Worm (Caenorhabditis elegans) whole organism, late embryonic: ENCODE data around the gene ZC21.6.

ENCODE experiments used
- C08G9.2 ChIP-seq: sonication (generic microtip); optimal IDR thresholded peaks from 2 replicates; lab custom pipeline; 2016; ENCODE audit warnings: mild to moderate bottlenecking, missing genetic modification characterization, moderate library complexity, missing compliant biosample characterization
- ama-1 ChIP-seq: fragments of 150-350 bp; optimal IDR thresholded peaks from 2 replicates; lab custom pipeline; 2014
- ceh-9 ChIP-seq: sonication (generic microtip); optimal IDR thresholded peaks from 2 replicates; lab custom pipeline; 2016; ENCODE audit warnings: mild to moderate bottlenecking, missing genetic modification characterization, inconsistent platforms, missing compliant biosample characterization
- che-1 ChIP-seq: sonication (generic microtip); optimal IDR thresholded peaks from 2 replicates; lab custom pipeline; 2016; ENCODE audit warnings: mild to moderate bottlenecking, missing genetic modification characterization, missing compliant biosample characterization
- dve-1 ChIP-seq: sonication (generic microtip); optimal IDR thresholded peaks from 2 replicates; lab custom pipeline; 2017; ENCODE audit warnings: antibody characterized with exemption, mild to moderate bottlenecking, missing genetic modification characterization, missing compliant biosample characterization
- ets-4 ChIP-seq: sonication (generic microtip); optimal IDR thresholded peaks from 2 replicates; lab custom pipeline; 2016; ENCODE audit warnings: missing genetic modification characterization, missing compliant biosample characterization
- fax-1 ChIP-seq: sonication (generic microtip); optimal IDR thresholded peaks from 2 replicates; lab custom pipeline; 2016; ENCODE audit warnings: missing genotype, missing genetic modification characterization, missing compliant biosample characterization
- hlh-30 ChIP-seq: sonication (generic microtip); optimal IDR thresholded peaks from 2 replicates; lab custom pipeline; 2017; ENCODE audit warnings: antibody characterized with exemption, missing genetic modification characterization, missing compliant biosample characterization; ENCODE audit not compliant: insufficient read depth
- pag-3 ChIP-seq: sonication (generic microtip); optimal IDR thresholded peaks from 2 replicates; lab custom pipeline; 2016; ENCODE audit warnings: missing compliant biosample characterization, missing genetic modification characterization, borderline replicate concordance
- pha-4 ChIP-seq: fragments of 150-350 bp; optimal IDR thresholded peaks from 2 replicates; lab custom pipeline; 2018; ENCODE audit warnings: missing biosample characterization, missing genetic modification reagents, missing genetic modification characterization
- pqm-1 ChIP-seq: sonication (generic microtip); optimal IDR thresholded peaks from 2 replicates; lab custom pipeline; 2016; ENCODE audit warnings: missing genetic modification characterization, missing compliant biosample characterization
- unc-3 ChIP-seq, 2 experiments: fragments of 200-800 bp in 1 of 2; sonication (Bioruptor generic) in 1 of 2; sonication (generic microtip) in 1 of 2; conservative IDR thresholded peaks in 1 of 2; optimal IDR thresholded peaks in 1 of 2; 2 replicates each; pipeline versions ENCODE4 v1.3.6 to Lab custom; 2016 to 2022; ENCODE audit warnings: missing compliant biosample characterization in 2 of 2, missing genetic modification characterization in 2 of 2, missing genetic modification reagents in 1 of 2
- unc-55 ChIP-seq: sonication (generic microtip); optimal IDR thresholded peaks from 2 replicates; lab custom pipeline; 2017; ENCODE audit warnings: missing biosample characterization, missing genetic modification reagents, missing genetic modification characterization
- unc-86 ChIP-seq: sonication (generic microtip); optimal IDR thresholded peaks from 2 replicates; lab custom pipeline; 2016; ENCODE audit warnings: missing genetic modification characterization, missing compliant biosample characterization

- TF ChIP-seq ama-1 (lab: Kevin White, UChicago) (no peak), unc-55 (GFP tag; lab: Kevin White, UChicago) (no peak), ets-4 (tag; lab: Kevin White, UChicago) (no peak), C08G9.2 (tag; lab: Kevin White, UChicago) (no peak), pag-3 (tag; lab: Kevin White, UChicago) (no peak), che-1 (tag; lab: Kevin White, UChicago) (no peak), unc-3 (GFP tag; conservative IDR thresholded peaks at IDR 0.05; lab: Robert Waterston, UW) (no peak), unc-3 (tag; optimal IDR thresholded peaks at IDR 0.05; lab: Kevin White, UChicago) (no peak), unc-86 (tag; lab: Kevin White, UChicago) (no peak), dve-1 (tag; lab: Kevin White, UChicago) (no peak), fax-1 (tag; lab: Kevin White, UChicago) (no peak), pha-4 (no peak), ceh-9 (tag; lab: Kevin White, UChicago) (no peak), hlh-30 (tag; lab: Kevin White, UChicago) (no peak), pqm-1 (tag; lab: Kevin White, UChicago) (no peak)
Measured at ce11 chrIII:8535445-8535844, 10.0 kb downstream of the ZC21.6 start.
